Worm (Caenorhabditis elegans) whole organism, L2 larva: Measurements from ENCODE around the gene F31D5.1.

Experiments
- C34F6.9 ChIP-seq: fragments of 150-350 bp; optimal IDR thresholded peaks from 2 replicates; lab custom pipeline; 2014; ENCODE audit warnings: missing biosample characterization, missing genetic modification characterization
- lin-13 ChIP-seq: fragments of 150-350 bp; optimal IDR thresholded peaks from 2 replicates; lab custom pipeline; 2014; ENCODE audit warnings: missing biosample characterization, missing genetic modification reagents, missing genetic modification characterization
- nhr-10 ChIP-seq: sonication (generic microtip); optimal IDR thresholded peaks from 2 replicates; lab custom pipeline; 2017; ENCODE audit warnings: missing biosample characterization, missing genetic modification characterization

DNA sequence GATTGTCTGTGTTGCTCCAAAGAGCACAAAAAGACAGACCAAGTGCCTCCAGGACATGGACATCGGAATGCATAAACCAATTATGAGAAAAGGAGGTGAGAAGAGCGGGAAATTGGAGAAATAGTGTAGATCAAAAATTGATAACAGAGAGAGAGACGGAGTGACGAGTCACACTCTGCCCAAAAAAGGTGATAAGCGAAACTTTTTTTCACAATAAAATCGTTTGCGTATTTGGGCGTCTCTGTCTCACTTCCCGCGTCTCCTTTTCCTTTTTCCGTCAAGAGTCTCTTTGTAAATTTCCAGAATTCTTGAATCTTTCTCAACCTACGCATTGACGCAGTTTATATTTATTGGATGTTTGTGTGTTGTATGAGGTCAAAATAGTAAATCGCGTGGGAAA lies 25.0 kb upstream of the F31D5.1 start, which contains the start of gene mth-2:
- TF ChIP-seq lin-13 (GFP tag; lab: Kevin White, UChicago) (no peak), nhr-10 (no peak), C34F6.9 (no peak)
